Fruit fly (Drosophila melanogaster) whole organism, embryonic: ENCODE results near the gene CG14515.
A peak's percentile ranks its signal among the peaks of the same experiment; 100 is the strongest.

Experiments used
- Ada2b ChIP-seq: fragments of 200-800 bp; sonication (Bioruptor generic); IDR thresholded peaks from 2 replicates; pipeline ENCODE4 v1.3.6; 2022; ENCODE audit warnings: missing biosample characterization, missing genetic modification characterization
- Atf3 ChIP-seq: fragments of 200-800 bp; sonication (Bioruptor generic); optimal IDR thresholded peaks from 3 replicates; lab custom pipeline; 2016; ENCODE audit warnings: missing biosample characterization, missing genetic modification characterization
- Bgb ChIP-seq: fragments of 200-800 bp; sonication (Bioruptor generic); IDR thresholded peaks from 2 replicates; pipeline ENCODE4 v1.3.6; 2022; ENCODE audit warnings: missing biosample characterization, missing genetic modification characterization; ENCODE audit not compliant: partially characterized antibody
- CG1024 ChIP-seq: fragments of 200-800 bp; sonication (Bioruptor generic); IDR thresholded peaks from 2 replicates; pipeline ENCODE4 v1.3.6; 2022; ENCODE audit warnings: missing biosample characterization, missing genetic modification characterization
- CG11695 ChIP-seq: fragments of 200-800 bp; sonication (Bioruptor generic); IDR thresholded peaks from 3 replicates; pipeline ENCODE4 v1.3.6; 2022; ENCODE audit warnings: missing biosample characterization, missing genetic modification characterization
- CG12236 ChIP-seq: fragments of 200-800 bp; sonication (Bioruptor generic); optimal IDR thresholded peaks from 2 replicates; lab custom pipeline; 2016; ENCODE audit warnings: missing biosample characterization, missing genetic modification characterization
- CG13123 ChIP-seq: fragments of 200-800 bp; sonication (Bioruptor generic); optimal IDR thresholded peaks from 2 replicates; lab custom pipeline; 2016; ENCODE audit warnings: missing biosample characterization, missing genetic modification characterization
- CG14710 ChIP-seq: fragments of 200-800 bp; sonication (Bioruptor generic); optimal IDR thresholded peaks from 3 replicates; lab custom pipeline; 2019; ENCODE audit warnings: missing biosample characterization, mild to moderate bottlenecking, missing genetic modification characterization, moderate library complexity
- CG18599 ChIP-seq: fragments of 200-800 bp; sonication (Bioruptor generic); optimal IDR thresholded peaks from 3 replicates; lab custom pipeline; 2017; ENCODE audit warnings: missing biosample characterization, missing genetic modification characterization, mild to moderate bottlenecking, moderate library complexity, missing genetic modification reagents
- CG2120 ChIP-seq: fragments of 200-800 bp; sonication (Bioruptor generic); optimal IDR thresholded peaks from 3 replicates; lab custom pipeline; 2016; ENCODE audit warnings: missing biosample characterization, missing genetic modification characterization
- CG31365 ChIP-seq: fragments of 200-800 bp; sonication (Bioruptor generic); optimal IDR thresholded peaks from 2 replicates; lab custom pipeline; 2018; ENCODE audit warnings: missing biosample characterization, mild to moderate bottlenecking, missing genetic modification characterization
- CG33557 ChIP-seq: fragments of 200-800 bp; sonication (Bioruptor generic); optimal IDR thresholded peaks from 2 replicates; lab custom pipeline; 2019; ENCODE audit warnings: missing biosample characterization, mild to moderate bottlenecking, missing genetic modification characterization, moderate library complexity
- CG34376 ChIP-seq: fragments of 200-800 bp; sonication (Bioruptor generic); optimal IDR thresholded peaks from 2 replicates; lab custom pipeline; 2018; ENCODE audit warnings: missing biosample characterization, mild to moderate bottlenecking, missing genetic modification characterization
- CG3995 ChIP-seq: fragments of 200-800 bp; sonication (Bioruptor generic); optimal IDR thresholded peaks from 3 replicates; lab custom pipeline; 2016; ENCODE audit warnings: missing biosample characterization, missing genetic modification characterization
- CG42726 ChIP-seq: fragments of 200-800 bp; sonication (Bioruptor generic); IDR thresholded peaks from 2 replicates; pipeline ENCODE4 v1.3.6; 2022; ENCODE audit warnings: missing biosample characterization, missing genetic modification characterization; ENCODE audit not compliant: partially characterized antibody
- CG5245 ChIP-seq: fragments of 200-800 bp; sonication (Bioruptor generic); optimal IDR thresholded peaks from 3 replicates; lab custom pipeline; 2016; ENCODE audit warnings: missing biosample characterization, missing genetic modification characterization
- CG6272 ChIP-seq: fragments of 200-800 bp; sonication (Bioruptor generic); IDR thresholded peaks from 2 replicates; pipeline ENCODE4 v1.3.6; 2022; ENCODE audit warnings: missing biosample characterization, missing genetic modification characterization
- CG9437 ChIP-seq: fragments of 200-800 bp; sonication (Bioruptor generic); optimal IDR thresholded peaks from 2 replicates; lab custom pipeline; 2018; ENCODE audit warnings: missing biosample characterization, mild to moderate bottlenecking, missing genetic modification characterization
- CTCF ChIP-seq: fragments of 200-800 bp; sonication (Bioruptor generic); optimal IDR thresholded peaks from 2 replicates; lab custom pipeline; 2017; ENCODE audit warnings: missing biosample characterization, mild to moderate bottlenecking, missing genetic modification characterization, moderate library complexity
- Dek ChIP-seq: fragments of 200-800 bp; sonication (Bioruptor generic); optimal IDR thresholded peaks from 3 replicates; lab custom pipeline; 2019; ENCODE audit warnings: missing biosample characterization, mild to moderate bottlenecking, missing genetic modification characterization, moderate library complexity
- Dip2 ChIP-seq: fragments of 200-800 bp; sonication (Bioruptor generic); IDR thresholded peaks from 2 replicates; pipeline ENCODE4 v1.3.6; 2022; ENCODE audit warnings: missing biosample characterization, missing genetic modification characterization
- Doc2 ChIP-seq: fragments of 200-800 bp; sonication (Bioruptor generic); IDR thresholded peaks from 2 replicates; pipeline ENCODE4 v1.3.6; 2022; ENCODE audit warnings: missing biosample characterization, missing genetic modification characterization
- Drgx ChIP-seq: fragments of 200-800 bp; sonication (Bioruptor generic); IDR thresholded peaks from 2 replicates; pipeline ENCODE4 v1.3.6; 2022; ENCODE audit warnings: missing biosample characterization, missing genetic modification characterization
- Ets65A ChIP-seq: fragments of 200-800 bp; sonication (Bioruptor generic); peaks from one replicate; lab custom pipeline; 2016; ENCODE audit warnings: missing biosample characterization, missing genetic modification characterization
- HLH3B ChIP-seq: fragments of 200-800 bp; sonication (Bioruptor generic); IDR thresholded peaks from 2 replicates; pipeline ENCODE4 v1.3.6; 2022; ENCODE audit warnings: missing biosample characterization, missing genetic modification characterization
- NC2β ChIP-seq: fragments of 200-800 bp; sonication (Bioruptor generic); optimal IDR thresholded peaks from 2 replicates; lab custom pipeline; 2016; ENCODE audit warnings: missing biosample characterization, missing genetic modification characterization
- NK7.1 ChIP-seq: fragments of 200-800 bp; sonication (Bioruptor generic); optimal IDR thresholded peaks from 3 replicates; lab custom pipeline; 2016; ENCODE audit warnings: missing biosample characterization, missing genetic modification characterization
- Nf-YB ChIP-seq: fragments of 200-800 bp; sonication (Bioruptor generic); optimal IDR thresholded peaks from 3 replicates; lab custom pipeline; 2019; ENCODE audit warnings: missing biosample characterization, mild to moderate bottlenecking, missing genetic modification characterization, moderate library complexity
- Nf-YC ChIP-seq: fragments of 200-800 bp; optimal IDR thresholded peaks from 3 replicates; lab custom pipeline; 2019; ENCODE audit warnings: missing biosample characterization, mild to moderate bottlenecking, missing genetic modification characterization, moderate library complexity
- PHDP ChIP-seq: fragments of 200-800 bp; sonication (Bioruptor generic); optimal IDR thresholded peaks from 3 replicates; lab custom pipeline; 2018; ENCODE audit warnings: missing biosample characterization, mild to moderate bottlenecking, missing genetic modification characterization, moderate library complexity
- Xrp1 ChIP-seq: fragments of 200-800 bp; sonication (Bioruptor generic); IDR thresholded peaks from 2 replicates; pipeline ENCODE4 v1.3.6; 2022; ENCODE audit warnings: missing biosample characterization, missing genetic modification characterization
- al ChIP-seq: fragments of 200-800 bp; sonication (Bioruptor generic); IDR thresholded peaks from 2 replicates; pipeline ENCODE4 v1.3.6; 2022; ENCODE audit warnings: missing biosample characterization, missing genetic modification characterization
- ara ChIP-seq: fragments of 200-800 bp; sonication (Bioruptor generic); IDR thresholded peaks from 2 replicates; pipeline ENCODE4 v1.3.6; 2022; ENCODE audit warnings: missing biosample characterization, missing genetic modification characterization
- az2 ChIP-seq: fragments of 200-800 bp; sonication (Bioruptor generic); optimal IDR thresholded peaks from 3 replicates; lab custom pipeline; 2016; ENCODE audit warnings: missing biosample characterization, missing genetic modification characterization
- cad ChIP-seq: fragments of >200 bp; optimal IDR thresholded peaks from 2 replicates; lab custom pipeline; 2017; ENCODE audit warnings: missing biosample characterization, missing genetic modification characterization
- chm ChIP-seq: fragments of 200-800 bp; sonication (Bioruptor generic); IDR thresholded peaks from 2 replicates; pipeline ENCODE4 v1.3.6; 2022; ENCODE audit warnings: missing biosample characterization, missing genetic modification characterization
- cwo ChIP-seq: fragments of 200-800 bp; sonication (Bioruptor generic); optimal IDR thresholded peaks from 3 replicates; lab custom pipeline; 2017; ENCODE audit warnings: missing biosample characterization, missing genetic modification characterization, mild to moderate bottlenecking, moderate library complexity, missing genetic modification reagents
- exex ChIP-seq: fragments of 200-800 bp; sonication (Bioruptor generic); optimal IDR thresholded peaks from 4 replicates; lab custom pipeline; 2018; ENCODE audit warnings: missing biosample characterization, mild to moderate bottlenecking, missing genetic modification characterization, moderate library complexity
- fd96Cb ChIP-seq: fragments of 200-800 bp; sonication (Bioruptor generic); optimal IDR thresholded peaks from 2 replicates; lab custom pipeline; 2018; ENCODE audit warnings: missing biosample characterization, mild to moderate bottlenecking, missing genetic modification characterization, moderate library complexity
- fru ChIP-seq: fragments of >200 bp; optimal IDR thresholded peaks from 2 replicates; lab custom pipeline; 2017
- gt ChIP-seq: fragments of 200-800 bp; sonication (Bioruptor generic); IDR thresholded peaks from 2 replicates; pipeline ENCODE4 v1.3.6; 2022; ENCODE audit warnings: missing biosample characterization, missing genetic modification characterization
- lab ChIP-seq: fragments of 200-800 bp; sonication (Bioruptor generic); optimal IDR thresholded peaks from 3 replicates; lab custom pipeline; 2017; ENCODE audit warnings: missing biosample characterization, missing genetic modification characterization, mild to moderate bottlenecking, moderate library complexity, missing genetic modification reagents
- lbe ChIP-seq: fragments of 200-800 bp; sonication (Bioruptor generic); optimal IDR thresholded peaks from 2 replicates; lab custom pipeline; 2016; ENCODE audit warnings: missing biosample characterization, mild to moderate bottlenecking, missing genetic modification characterization
- lov ChIP-seq, 2 experiments: fragments of 200-800 bp in 1 of 2; fragments of >200 bp in 1 of 2; sonication (Bioruptor generic) in 1 of 2; IDR thresholded peaks in 1 of 2; optimal IDR thresholded peaks in 1 of 2; 2 replicates in 1 of 2; 3 replicates in 1 of 2; pipeline versions ENCODE4 v1.3.6 to Lab custom; 2017 to 2022; ENCODE audit warnings: missing biosample characterization in 1 of 2, missing genetic modification characterization in 1 of 2
- sens ChIP-seq: fragments of 200-800 bp; sonication (Bioruptor generic); peaks from one replicate; lab custom pipeline; 2016; ENCODE audit warnings: missing biosample characterization, missing genetic modification characterization
- sim ChIP-seq: fragments of 200-800 bp; sonication (Bioruptor generic); IDR thresholded peaks from 2 replicates; pipeline ENCODE4 v1.3.6; 2022; ENCODE audit warnings: missing biosample characterization, missing genetic modification characterization
- sqz ChIP-seq: fragments of 200-800 bp; sonication (Bioruptor generic); optimal IDR thresholded peaks from 3 replicates; lab custom pipeline; 2018; ENCODE audit warnings: missing biosample characterization, mild to moderate bottlenecking, missing genetic modification characterization
- sr ChIP-seq: fragments of 200-800 bp; sonication (Bioruptor generic); IDR thresholded peaks from 3 replicates; pipeline ENCODE4 v1.3.6; 2022; ENCODE audit warnings: missing biosample characterization, missing genetic modification characterization
- ttk ChIP-seq: fragments of 200-800 bp; sonication (Bioruptor generic); IDR thresholded peaks from 2 replicates; pipeline ENCODE4 v2.1.2; 2022; ENCODE audit warnings: missing biosample characterization, missing genetic modification characterization
- vvl ChIP-seq: fragments of 200-800 bp; sonication (Bioruptor generic); IDR thresholded peaks from 2 replicates; pipeline ENCODE4 v1.3.6; 2022; ENCODE audit warnings: missing biosample characterization, missing genetic modification characterization
- zen ChIP-seq: fragments of 200-800 bp; sonication (Bioruptor generic); optimal IDR thresholded peaks from 3 replicates; lab custom pipeline; 2018; ENCODE audit warnings: missing biosample characterization, mild to moderate bottlenecking, missing genetic modification characterization, moderate library complexity

Gene CG14515

DNA sequence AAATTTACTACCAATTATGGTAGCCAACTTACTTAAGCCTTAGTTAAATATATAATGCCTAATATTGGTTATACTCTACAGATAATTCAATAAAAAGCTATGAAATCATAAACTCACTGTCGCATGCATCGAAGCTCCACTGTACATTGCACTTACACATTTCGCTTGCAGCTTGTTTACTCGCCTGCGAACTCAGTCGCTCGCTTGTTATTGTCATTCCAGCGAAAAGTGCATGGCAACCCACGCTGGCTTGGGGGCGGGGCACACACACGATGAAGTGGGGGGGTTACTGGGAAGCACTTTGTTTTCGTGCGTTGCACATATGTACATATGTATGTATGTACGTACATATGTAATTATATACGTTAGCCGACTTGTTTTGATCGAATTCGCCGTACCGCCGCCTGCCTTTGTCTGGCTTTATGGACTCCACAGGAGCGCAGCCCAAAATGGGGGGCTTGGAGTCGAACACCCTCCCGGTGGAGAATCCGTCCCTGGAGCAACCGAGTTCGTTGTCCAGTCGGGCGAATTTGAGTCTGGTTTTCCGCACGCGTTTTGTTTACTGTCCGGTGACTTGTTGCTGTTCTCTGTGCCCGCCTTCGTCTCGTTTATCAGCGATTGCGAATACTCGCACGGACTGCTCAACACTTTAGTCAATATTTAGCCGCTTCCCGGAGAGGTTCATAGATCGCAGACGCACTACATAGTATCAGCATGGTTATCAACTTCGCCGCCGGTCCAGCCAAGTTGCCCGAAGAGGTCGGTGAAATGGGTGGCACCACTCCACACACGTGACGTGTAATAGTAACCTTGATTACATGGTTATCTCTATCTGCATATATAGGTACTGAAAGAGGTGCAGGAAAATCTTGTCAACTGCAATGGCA lies 2.7 kb downstream of the CG14515 start, which contains the start of gene CG11899 (continued):
- TF ChIP-seq CG6272 (GFP tag; lab: Robert Waterston, UW) (no peak), Xrp1 (GFP tag; lab: Robert Waterston, UW) (peak; percentile 36; the same call in 1 of the 2 replicates), Nf-YB (GFP tag; lab: Kevin White, UChicago) (no peak), chm (no peak), CG14710 (tag; lab: Kevin White, UChicago) (no peak), CG42726 (no peak), Atf3 (no peak), ara (GFP tag; lab: Robert Waterston, UW) (peak; percentile 40; the same call in 1 of the 2 replicates), CG2120 (GFP tag; lab: Kevin White, UChicago) (peak; percentile 15), cad (GFP tag; lab: Kevin White, UChicago) (no peak), CG11695 (no peak), al (no peak; the same call in 1 of the 2 replicates), az2 (no peak), lab (GFP tag; lab: Kevin White, UChicago) (peak; percentile 21), NC2β (GFP tag; lab: Kevin White, UChicago) (no peak), cwo (GFP tag; lab: Kevin White, UChicago) (peak; percentile 89), PHDP (tag; lab: Kevin White, UChicago) (no peak), exex (tag; lab: Kevin White, UChicago) (no peak), fru (lab: Kevin White, UChicago) (no peak), CG33557 (GFP tag; lab: Kevin White, UChicago) (no peak), Ada2b (no peak), zen (tag; lab: Kevin White, UChicago) (no peak), fd96Cb (no peak), lov (optimal IDR thresholded peaks at IDR 0.05; lab: Kevin White, UChicago) (no peak), lov (GFP tag; IDR thresholded peaks at IDR 0.05; lab: Robert Waterston, UW) (no peak), Doc2 (GFP tag; lab: Robert Waterston, UW) (no peak), CG12236 (GFP tag; lab: Kevin White, UChicago) (no peak), Bgb (GFP tag; lab: Robert Waterston, UW) (0 out of 2 replicates have a peak, but pooled peaks have one; percentile 42), CG1024 (GFP tag; lab: Robert Waterston, UW) (no peak), CG31365 (tag; lab: Kevin White, UChicago) (no peak), CG5245 (GFP tag; lab: Kevin White, UChicago) (no peak), gt (GFP tag; lab: Robert Waterston, UW) (no peak), Nf-YC (tag; lab: Kevin White, UChicago) (no peak), CG3995 (no peak), sens (peak; percentile 63), lbe (GFP tag; lab: Kevin White, UChicago) (peak; percentile 85), CTCF (GFP tag; lab: Kevin White, UChicago) (no peak), Ets65A (GFP tag; lab: Kevin White, UChicago) (peak; percentile 53), CG13123 (GFP tag; lab: Kevin White, UChicago) (no peak), Dek (tag; lab: Kevin White, UChicago) (no peak), Drgx (GFP tag; lab: Robert Waterston, UW) (peak; percentile 75), ttk (GFP tag; lab: Robert Waterston, UW) (no peak), NK7.1 (GFP tag; lab: Kevin White, UChicago) (no peak), sim (GFP tag; lab: Robert Waterston, UW) (no peak), sr (GFP tag; lab: Robert Waterston, UW) (no peak), CG9437 (no peak), CG18599 (peak; percentile 12), CG34376 (GFP tag; lab: Kevin White, UChicago) (no peak), Dip2 (GFP tag; lab: Robert Waterston, UW) (no peak), HLH3B (GFP tag; lab: Robert Waterston, UW) (no peak), sqz (GFP tag; lab: Kevin White, UChicago) (no peak), vvl (no peak)
